Fruit fly (Drosophila melanogaster): ENCODE results near the gene CG7573.
A peak's percentile ranks its signal among the peaks of the same experiment; 100 is the strongest.

Gene CG7573

dm6 chr3L:11291298-11292167 is 20.0 kb upstream of the CG7573 start (continued):
- no peak for TF ChIP-seq CG30020 (tag; optimal IDR thresholded peaks at IDR 0.05)
- TF ChIP-seq Nf-YB (GFP tag; optimal IDR thresholded peaks at IDR 0.05): peak; percentile 6
- TF ChIP-seq Sry-δ (GFP tag; optimal IDR thresholded peaks at IDR 0.05): no peak
- peak; percentile 11 for TF ChIP-seq CG10147 (GFP tag; optimal IDR thresholded peaks at IDR 0.05)
- peak; percentile 42; the same call in 1 of the 2 replicates for TF ChIP-seq CG10366 (GFP tag; IDR thresholded peaks at IDR 0.05)
- peak; percentile 39; the same call in 1 of the 2 replicates for TF ChIP-seq sob (GFP tag; IDR thresholded peaks at IDR 0.05)
- TF ChIP-seq CG17359 (tag; optimal IDR thresholded peaks at IDR 0.05): peak; percentile 34
- TF ChIP-seq Hmx (GFP tag; optimal IDR thresholded peaks at IDR 0.05): no peak
- TF ChIP-seq Kr (GFP tag; optimal IDR thresholded peaks at IDR 0.05): no peak
- peak; percentile 65 for TF ChIP-seq dysf (GFP tag; IDR thresholded peaks at IDR 0.05)
- peak; percentile 27 for TF ChIP-seq Hr3 (GFP tag; optimal IDR thresholded peaks at IDR 0.05)
- peak; percentile 55; the same call in 1 of the 2 replicates for TF ChIP-seq slbo (GFP tag; IDR thresholded peaks at IDR 0.05)
- TF ChIP-seq Mad (GFP tag; optimal IDR thresholded peaks at IDR 0.05): no peak
- TF ChIP-seq chif (GFP tag; optimal IDR thresholded peaks at IDR 0.05): no peak
- TF ChIP-seq nerfin-1 (tag; optimal IDR thresholded peaks at IDR 0.05): no peak
- TF ChIP-seq D19B (GFP tag; optimal IDR thresholded peaks at IDR 0.05): peak; percentile 81
- no peak for TF ChIP-seq CG7271 (tag; optimal IDR thresholded peaks at IDR 0.05)
- TF ChIP-seq CG14441 (GFP tag; IDR thresholded peaks at IDR 0.05): 0 out of 2 replicates have a peak, but pooled peaks have one; percentile 40
- peak; percentile 36 for TF ChIP-seq CG2712 (tag; optimal IDR thresholded peaks at IDR 0.05)
- peak; percentile 48 for TF ChIP-seq Meics (GFP tag; optimal IDR thresholded peaks at IDR 0.05)
- TF ChIP-seq nmo (GFP tag; optimal IDR thresholded peaks at IDR 0.05): peak; percentile 56
- no peak for TF ChIP-seq CG16863 (GFP tag; optimal IDR thresholded peaks at IDR 0.05)
- TF ChIP-seq E2f2 (GFP tag; IDR thresholded peaks at IDR 0.05): peak; percentile 20; the same call in 1 of the 2 replicates
- TF ChIP-seq CTCF (GFP tag; optimal IDR thresholded peaks at IDR 0.05): no peak
- TF ChIP-seq CoRest (tag; optimal IDR thresholded peaks at IDR 0.05): peak; percentile 56
- TF ChIP-seq CG3281 (GFP tag; optimal IDR thresholded peaks at IDR 0.05): peak; percentile 39
- peak; percentile 27 for TF ChIP-seq CG9727 (GFP tag; optimal IDR thresholded peaks at IDR 0.05)
- peak; percentile 29 for TF ChIP-seq psq (GFP tag; optimal IDR thresholded peaks at IDR 0.05)
- TF ChIP-seq chm (GFP tag; IDR thresholded peaks at IDR 0.05): no peak
- peak; percentile 64 for TF ChIP-seq CG7556 (GFP tag; optimal IDR thresholded peaks at IDR 0.05)
- peak; percentile 31; the same call in 1 of the 2 replicates for TF ChIP-seq CG16779 (GFP tag; IDR thresholded peaks at IDR 0.05)
- TF ChIP-seq org-1 (GFP tag; optimal IDR thresholded peaks at IDR 0.05): peak; percentile 27
- peak; percentile 51 for TF ChIP-seq CG13775 (GFP tag; optimal IDR thresholded peaks at IDR 0.05)
- no peak for TF ChIP-seq Bdp1 (GFP tag; optimal IDR thresholded peaks at IDR 0.05)
- no peak for TF ChIP-seq HmgD (GFP tag; optimal IDR thresholded peaks at IDR 0.05)
- peak; percentile 56 for TF ChIP-seq CG7839 (tag; optimal IDR thresholded peaks at IDR 0.05)
- TF ChIP-seq Elba2 (GFP tag; optimal IDR thresholded peaks at IDR 0.05): no peak
- peak; percentile 55; the same call in 1 of the 3 replicates for TF ChIP-seq Optix (GFP tag; IDR thresholded peaks at IDR 0.05)
- peak; percentile 52; the same call in 1 of the 3 replicates for TF ChIP-seq CG7357 (GFP tag; IDR thresholded peaks at IDR 0.05)
- no peak for TF ChIP-seq CG3163 (GFP tag; optimal IDR thresholded peaks at IDR 0.05)
- TF ChIP-seq CG6175 (GFP tag; IDR thresholded peaks at IDR 0.05): peak; percentile 95
- TF ChIP-seq CG17385 (GFP tag; optimal IDR thresholded peaks at IDR 0.05): peak; percentile 37
- no peak for TF ChIP-seq MESR4 (GFP tag; optimal IDR thresholded peaks at IDR 0.05)
- TF ChIP-seq ATbp (GFP tag; optimal IDR thresholded peaks at IDR 0.05): peak; percentile 23
- no peak; the same call in 2 of the 3 replicates for TF ChIP-seq CG14050 (GFP tag; IDR thresholded peaks at IDR 0.05)
- TF ChIP-seq rib (GFP tag; IDR thresholded peaks at IDR 0.05): no peak
- peak; percentile 27 for TF ChIP-seq CG2875 (GFP tag; optimal IDR thresholded peaks at IDR 0.05)
- TF ChIP-seq ssp (GFP tag; IDR thresholded peaks at IDR 0.05): 0 out of 2 replicates have a peak, but pooled peaks have one; percentile 35
- TF ChIP-seq jigr1 (GFP tag; IDR thresholded peaks at IDR 0.05): peak; percentile 41; the same call in 1 of the 3 replicates

All from whole organism, embryonic.